5 fruit fly cellular contexts compared by ENCODE assay signal in the genomic region with DNA sequence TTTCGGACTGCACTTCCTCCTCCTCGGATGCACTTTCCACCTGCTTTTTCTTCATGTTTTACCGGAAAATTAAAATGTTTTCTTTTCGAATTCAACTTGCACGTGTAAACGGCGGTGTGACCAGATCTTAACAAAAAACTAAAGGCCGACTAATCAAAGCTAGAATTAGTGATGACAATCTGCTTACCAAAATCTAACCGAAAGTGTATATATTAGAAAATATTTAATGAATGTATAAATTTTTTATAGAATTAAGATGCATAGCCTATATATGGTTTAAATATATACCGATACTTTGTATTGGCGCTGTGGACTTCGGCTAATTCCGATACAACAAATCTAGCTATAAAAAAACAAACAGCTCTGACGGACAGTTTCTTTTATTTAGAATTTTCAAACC.
A peak's percentile ranks its signal among the peaks of the same experiment; 100 is the strongest.
TF ChIP-seq lines count a peak whose summit lies in the region.

A gene (minus strand): TSS at position 216 of the 400 bp plus-strand sequence.
A gene (plus strand): TSS at position 400 of the 400 bp plus-strand sequence.

- no peak for TF ChIP-seq CTCF in whole organism, embryonic (GFP tag; optimal IDR thresholded peaks at IDR 0.05; lab: Kevin White, UChicago)

TF ChIP-seq in whole organism, adult, 20 proteins besides CTCF, POLR2A, EP300 and RAD21 (continues in another document):
- TF ChIP-seq Clk (GFP tag; optimal IDR thresholded peaks at IDR 0.05; lab: Kevin White, UChicago) (no peak), pad (GFP tag; optimal IDR thresholded peaks at IDR 0.05; lab: Kevin White, UChicago) (peak; percentile 44), toe (GFP tag; optimal IDR thresholded peaks at IDR 0.05; lab: Kevin White, UChicago) (peak; percentile 28), tj (GFP tag; optimal IDR thresholded peaks at IDR 0.05; lab: Kevin White, UChicago) (peak; percentile 60), bab1 (GFP tag; optimal IDR thresholded peaks at IDR 0.05; lab: Kevin White, UChicago) (peak; percentile 63), Mnt (GFP tag; optimal IDR thresholded peaks at IDR 0.05; lab: Kevin White, UChicago) (peak; percentile 96), cnc (optimal IDR thresholded peaks at IDR 0.05; lab: Kevin White, UChicago) (no peak), CG12768 (GFP tag; optimal IDR thresholded peaks at IDR 0.05; lab: Kevin White, UChicago) (peak; percentile 68), Crg-1 (GFP tag; optimal IDR thresholded peaks at IDR 0.05; lab: Kevin White, UChicago) (peak; percentile 2), ovo (GFP tag; optimal IDR thresholded peaks at IDR 0.05; lab: Kevin White, UChicago) (peak; percentile 33), CG5204 (GFP tag; optimal IDR thresholded peaks at IDR 0.05; lab: Kevin White, UChicago) (no peak), kay (GFP tag; lab: Kevin White, UChicago; ENCODE audit: borderline replicate concordance) (no peak), CG7045 (GFP tag; optimal IDR thresholded peaks at IDR 0.05; lab: Kevin White, UChicago) (peak; percentile 56), cic (GFP tag; optimal IDR thresholded peaks at IDR 0.05; lab: Kevin White, UChicago) (no peak), CG11617 (GFP tag; optimal IDR thresholded peaks at IDR 0.05; lab: Kevin White, UChicago) (peak; percentile 74), CG1620 (GFP tag; optimal IDR thresholded peaks at IDR 0.05; lab: Kevin White, UChicago) (no peak), Hr96 (GFP tag; optimal IDR thresholded peaks at IDR 0.05; lab: Kevin White, UChicago) (no peak)

TF ChIP-seq in whole organism, embryonic, 481 proteins besides CTCF, POLR2A, EP300 and RAD21 (continues in another document):
- TF ChIP-seq CkIIα-i1 (GFP tag; IDR thresholded peaks at IDR 0.05; lab: Robert Waterston, UW) (no peak), CG12104 (GFP tag; optimal IDR thresholded peaks at IDR 0.05; lab: Kevin White, UChicago) (peak; percentile 28), CG6654 (GFP tag; optimal IDR thresholded peaks at IDR 0.05; lab: Kevin White, UChicago) (no peak), CG17361 (GFP tag; IDR thresholded peaks at IDR 0.05; lab: Robert Waterston, UW) (peak; percentile 89), CHES-1-like (GFP tag; optimal IDR thresholded peaks at IDR 0.05; lab: Kevin White, UChicago) (peak; percentile 25), CG15269 (tag; optimal IDR thresholded peaks at IDR 0.05; lab: Kevin White, UChicago) (peak; percentile 75), tgo (GFP tag; IDR thresholded peaks at IDR 0.05; lab: Robert Waterston, UW) (peak; percentile 64), Sox102F (GFP tag; optimal IDR thresholded peaks at IDR 0.05; lab: Kevin White, UChicago) (peak; percentile 71), dmrt11E (tag; optimal IDR thresholded peaks at IDR 0.05; lab: Kevin White, UChicago) (peak; percentile 79), CG12391 (tag; optimal IDR thresholded peaks at IDR 0.05; lab: Kevin White, UChicago) (peak; percentile 89), CoRest (tag; optimal IDR thresholded peaks at IDR 0.05; lab: Kevin White, UChicago) (peak; percentile 87), odd (GFP tag; optimal IDR thresholded peaks at IDR 0.05; lab: Kevin White, UChicago) (no peak), Side (GFP tag; optimal IDR thresholded peaks at IDR 0.05; lab: Kevin White, UChicago) (no peak), CG1792 (GFP tag; optimal IDR thresholded peaks at IDR 0.05; lab: Kevin White, UChicago) (no peak), CG9437 (GFP tag; optimal IDR thresholded peaks at IDR 0.05; lab: Kevin White, UChicago) (peak; percentile 48), CG17912 (GFP tag; optimal IDR thresholded peaks at IDR 0.05; lab: Kevin White, UChicago) (no peak), Ets65A (GFP tag; lab: Kevin White, UChicago) (peak; percentile 64), CG17186 (GFP tag; optimal IDR thresholded peaks at IDR 0.05; lab: Kevin White, UChicago) (peak; percentile 40)

TF ChIP-seq in whole organism, prepupa, 60 proteins besides CTCF, POLR2A, EP300 and RAD21 (continues in another document):
- TF ChIP-seq Hr4 (GFP tag; optimal IDR thresholded peaks at IDR 0.05; lab: Kevin White, UChicago) (no peak), fd59A (GFP tag; optimal IDR thresholded peaks at IDR 0.05; lab: Kevin White, UChicago) (no peak), dac (GFP tag; optimal IDR thresholded peaks at IDR 0.05; lab: Kevin White, UChicago) (no peak), Hr39 (GFP tag; optimal IDR thresholded peaks at IDR 0.05; lab: Kevin White, UChicago) (peak; percentile 37), CG32006 (GFP tag; optimal IDR thresholded peaks at IDR 0.05; lab: Kevin White, UChicago) (no peak), achi (GFP tag; optimal IDR thresholded peaks at IDR 0.05; lab: Kevin White, UChicago) (no peak), CG6163 (GFP tag; IDR thresholded peaks at IDR 0.05; lab: Robert Waterston, UW) (0 out of 3 replicates have a peak, but pooled peaks have one; percentile 29), topi (GFP tag; optimal IDR thresholded peaks at IDR 0.05; lab: Kevin White, UChicago) (no peak), Eip78C (GFP tag; lab: Kevin White, UChicago) (no peak), dsx (GFP tag; optimal IDR thresholded peaks at IDR 0.05; lab: Kevin White, UChicago; ENCODE audit: poor library complexity, severe bottlenecking) (peak; percentile 61), ss (GFP tag; optimal IDR thresholded peaks at IDR 0.05; lab: Kevin White, UChicago) (no peak), CG16779 (tag; optimal IDR thresholded peaks at IDR 0.05; lab: Kevin White, UChicago) (no peak), CG11762 (GFP tag; optimal IDR thresholded peaks at IDR 0.05; lab: Kevin White, UChicago; ENCODE audit: insufficient read depth) (peak; percentile 37), CG3032 (tag; optimal IDR thresholded peaks at IDR 0.05; lab: Kevin White, UChicago) (peak; percentile 78), Hr38 (GFP tag; optimal IDR thresholded peaks at IDR 0.05; lab: Kevin White, UChicago) (no peak), CG3919 (GFP tag; optimal IDR thresholded peaks at IDR 0.05; lab: Kevin White, UChicago) (no peak), CG6792 (GFP tag; optimal IDR thresholded peaks at IDR 0.05; lab: Kevin White, UChicago) (peak; percentile 15), Lpt (GFP tag; optimal IDR thresholded peaks at IDR 0.05; lab: Kevin White, UChicago) (no peak)

TF ChIP-seq in whole organism, pupa, 21 proteins besides CTCF, POLR2A, EP300 and RAD21 (continues in another document):
- TF ChIP-seq Pif1B (GFP tag; optimal IDR thresholded peaks at IDR 0.05; lab: Kevin White, UChicago), result no peak
- TF ChIP-seq CG14655 (GFP tag; optimal IDR thresholded peaks at IDR 0.05; lab: Kevin White, UChicago), result no peak
- TF ChIP-seq CG13204 (GFP tag; optimal IDR thresholded peaks at IDR 0.05; lab: Kevin White, UChicago), result no peak
- no peak for TF ChIP-seq rn (GFP tag; IDR thresholded peaks at IDR 0.05; lab: Robert Waterston, UW)
- TF ChIP-seq D1 (tag; optimal IDR thresholded peaks at IDR 0.05; lab: Kevin White, UChicago), result no peak
- peak; percentile 25; the same call in 1 of the 2 replicates for TF ChIP-seq CG32121 (GFP tag; IDR thresholded peaks at IDR 0.05; lab: Robert Waterston, UW)
- TF ChIP-seq CG8159 (tag; optimal IDR thresholded peaks at IDR 0.05; lab: Kevin White, UChicago), result peak; percentile 75
- TF ChIP-seq CG15710 (tag; optimal IDR thresholded peaks at IDR 0.05; lab: Kevin White, UChicago), result peak; percentile 73
- no peak for TF ChIP-seq fd96Ca (GFP tag; IDR thresholded peaks at IDR 0.05; lab: Robert Waterston, UW)
- TF ChIP-seq Ets98B (GFP tag; IDR thresholded peaks at IDR 0.05; lab: Robert Waterston, UW), result 0 out of 2 replicates have a peak, but pooled peaks have one; percentile 15
- no peak for TF ChIP-seq CG10348 (GFP tag; IDR thresholded peaks at IDR 0.05; lab: Robert Waterston, UW)
- peak; percentile 48; the same call in 1 of the 2 replicates for TF ChIP-seq CG12605 (GFP tag; IDR thresholded peaks at IDR 0.05; lab: Robert Waterston, UW)
- peak; percentile 37; the same call in 2 of the 3 replicates for TF ChIP-seq CG4496 (GFP tag; IDR thresholded peaks at IDR 0.05; lab: Robert Waterston, UW)
- TF ChIP-seq Snoo (tag; optimal IDR thresholded peaks at IDR 0.05; lab: Kevin White, UChicago), result peak; percentile 50
- peak; percentile 47 for TF ChIP-seq CG9948 (tag; optimal IDR thresholded peaks at IDR 0.05; lab: Kevin White, UChicago)
- no peak for TF ChIP-seq Pif1A (GFP tag; optimal IDR thresholded peaks at IDR 0.05; lab: Kevin White, UChicago)
- TF ChIP-seq CG17806 (tag; optimal IDR thresholded peaks at IDR 0.05; lab: Kevin White, UChicago), result peak; percentile 36
- no peak for TF ChIP-seq gl (tag; optimal IDR thresholded peaks at IDR 0.05; lab: Kevin White, UChicago)
- TF ChIP-seq CG34367 (tag; optimal IDR thresholded peaks at IDR 0.05; lab: Kevin White, UChicago), result peak; percentile 25

TF ChIP-seq in whole organism, wandering third instar larva, 38 proteins besides CTCF, POLR2A, EP300 and RAD21 (continues in another document):
- no peak for TF ChIP-seq Mio (GFP tag; optimal IDR thresholded peaks at IDR 0.05; lab: Kevin White, UChicago)
- peak; percentile 63 for TF ChIP-seq psq (GFP tag; optimal IDR thresholded peaks at IDR 0.05; lab: Kevin White, UChicago)
- TF ChIP-seq dmrt93B (GFP tag; optimal IDR thresholded peaks at IDR 0.05; lab: Kevin White, UChicago), result peak; percentile 48
- no peak for TF ChIP-seq usp (GFP tag; optimal IDR thresholded peaks at IDR 0.05; lab: Kevin White, UChicago)
- TF ChIP-seq dl (GFP tag; optimal IDR thresholded peaks at IDR 0.05; lab: Kevin White, UChicago; ENCODE audit: insufficient read depth in 1 of 2, partially characterized antibody in 2 of 2), result no peak
- TF ChIP-seq rgr (GFP tag; optimal IDR thresholded peaks at IDR 0.05; lab: Kevin White, UChicago), result peak; percentile 70
- no peak for TF ChIP-seq sage (GFP tag; optimal IDR thresholded peaks at IDR 0.05; lab: Kevin White, UChicago)
- TF ChIP-seq CrebA (GFP tag; optimal IDR thresholded peaks at IDR 0.05; lab: Kevin White, UChicago; ENCODE audit: borderline replicate concordance), result no peak
- no peak for TF ChIP-seq tai (GFP tag; optimal IDR thresholded peaks at IDR 0.05; lab: Kevin White, UChicago)
- TF ChIP-seq OdsH (GFP tag; optimal IDR thresholded peaks at IDR 0.05; lab: Kevin White, UChicago), result peak; percentile 26
- peak; percentile 84 for TF ChIP-seq HLH106 (tag; optimal IDR thresholded peaks at IDR 0.05; lab: Kevin White, UChicago)
- peak in 1 of 2 experiments; percentile 47 for TF ChIP-seq foxo (GFP tag; optimal IDR thresholded peaks at IDR 0.05; lab: Kevin White, UChicago)
- peak; percentile 90 for TF ChIP-seq Myc (optimal IDR thresholded peaks at IDR 0.05; lab: Kevin White, UChicago)
- TF ChIP-seq ey (GFP tag; optimal IDR thresholded peaks at IDR 0.05; lab: Kevin White, UChicago), result no peak
- no peak for TF ChIP-seq brk (GFP tag; optimal IDR thresholded peaks at IDR 0.05; lab: Kevin White, UChicago)
- peak; percentile 70 for TF ChIP-seq CG9705 (GFP tag; optimal IDR thresholded peaks at IDR 0.05; lab: Kevin White, UChicago)
- TF ChIP-seq sv (GFP tag; optimal IDR thresholded peaks at IDR 0.05; lab: Kevin White, UChicago), result peak; percentile 38
- TF ChIP-seq jim (GFP tag; optimal IDR thresholded peaks at IDR 0.05; lab: Kevin White, UChicago), result no peak
- TF ChIP-seq Rel (GFP tag; optimal IDR thresholded peaks at IDR 0.05; lab: Kevin White, UChicago), result no peak
- peak; percentile 82 for TF ChIP-seq Rel (tag; optimal IDR thresholded peaks at IDR 0.05; lab: Kevin White, UChicago)
- TF ChIP-seq h (GFP tag; optimal IDR thresholded peaks at IDR 0.05; lab: Kevin White, UChicago), result peak; percentile 39
- TF ChIP-seq Sp1 (GFP tag; optimal IDR thresholded peaks at IDR 0.05; lab: Kevin White, UChicago), result peak; percentile 73
